In genomic region chrX:2262511-2262910, dm6 we compare ENCODE assay signal across 1 fruit fly cellular context.
A peak's percentile ranks its signal among the peaks of the same experiment; 100 is the strongest.
TF ChIP-seq lines count a peak whose summit lies in the region.

TSS of gene temp (minus strand) at chrX:2262515.
TSS of gene CG3071 (plus strand) at chrX:2262837.

TF ChIP-seq in whole organism, embryonic, 481 proteins besides CTCF, POLR2A, EP300 and RAD21 (continued from another document and continues in another):
- TF ChIP-seq CrebB (tag; optimal IDR thresholded peaks at IDR 0.05; lab: Kevin White, UChicago) (no peak), her (GFP tag; optimal IDR thresholded peaks at IDR 0.05; lab: Kevin White, UChicago) (no peak), CG3065 (GFP tag; optimal IDR thresholded peaks at IDR 0.05; lab: Kevin White, UChicago) (peak; percentile 8), CG34376 (GFP tag; optimal IDR thresholded peaks at IDR 0.05; lab: Kevin White, UChicago) (peak; percentile 64), Ets97D (GFP tag; optimal IDR thresholded peaks at IDR 0.05; lab: Kevin White, UChicago) (peak; percentile 66), CG11247 (GFP tag; IDR thresholded peaks at IDR 0.05; lab: Robert Waterston, UW) (peak; percentile 21; the same call in 1 of the 2 replicates), CG8281 (tag; optimal IDR thresholded peaks at IDR 0.05; lab: Kevin White, UChicago) (no peak), CG30020 (tag; optimal IDR thresholded peaks at IDR 0.05; lab: Kevin White, UChicago) (peak; percentile 66), CG10431 (GFP tag; optimal IDR thresholded peaks at IDR 0.05; lab: Kevin White, UChicago) (peak; percentile 11), caup (GFP tag; optimal IDR thresholded peaks at IDR 0.05; lab: Kevin White, UChicago; ENCODE audit: severe bottlenecking) (peak; percentile 25), aop (GFP tag; IDR thresholded peaks at IDR 0.05; lab: Robert Waterston, UW) (no peak), lola (GFP tag; optimal IDR thresholded peaks at IDR 0.05; lab: Kevin White, UChicago) (peak in 1 of 3 experiments; percentile 70), CG2712 (tag; optimal IDR thresholded peaks at IDR 0.05; lab: Kevin White, UChicago) (peak; percentile 72), CG13424 (tag; optimal IDR thresholded peaks at IDR 0.05; lab: Kevin White, UChicago) (peak; percentile 75), zfh2 (GFP tag; optimal IDR thresholded peaks at IDR 0.05; lab: Kevin White, UChicago) (peak; percentile 73), vvl (GFP tag; IDR thresholded peaks at IDR 0.05; lab: Robert Waterston, UW) (no peak), onecut (GFP tag; IDR thresholded peaks at IDR 0.05; lab: Robert Waterston, UW) (no peak; the same call in 1 of the 2 replicates), CG12155 (GFP tag; optimal IDR thresholded peaks at IDR 0.05; lab: Kevin White, UChicago) (peak; percentile 65), CG18476 (GFP tag; optimal IDR thresholded peaks at IDR 0.05; lab: Kevin White, UChicago) (peak; percentile 17), Sry-δ (GFP tag; optimal IDR thresholded peaks at IDR 0.05; lab: Kevin White, UChicago) (peak; percentile 44), en (GFP tag; optimal IDR thresholded peaks at IDR 0.05; lab: Kevin White, UChicago) (no peak), CG3995 (GFP tag; optimal IDR thresholded peaks at IDR 0.05; lab: Kevin White, UChicago) (peak; percentile 9), CG13894 (tag; optimal IDR thresholded peaks at IDR 0.05; lab: Kevin White, UChicago) (peak; percentile 63), CG10654 (GFP tag; optimal IDR thresholded peaks at IDR 0.05; lab: Kevin White, UChicago) (peak; percentile 9), CG16863 (GFP tag; optimal IDR thresholded peaks at IDR 0.05; lab: Kevin White, UChicago) (peak; percentile 61), CG7786 (GFP tag; optimal IDR thresholded peaks at IDR 0.05; lab: Kevin White, UChicago) (peak; percentile 48), CG17829 (tag; optimal IDR thresholded peaks at IDR 0.05; lab: Kevin White, UChicago) (peak; percentile 65), Ssrp (tag; optimal IDR thresholded peaks at IDR 0.05; lab: Kevin White, UChicago) (peak; percentile 56), CG5953 (GFP tag; IDR thresholded peaks at IDR 0.05; lab: Robert Waterston, UW) (no peak), CG17612 (GFP tag; IDR thresholded peaks at IDR 0.05; lab: Robert Waterston, UW) (no peak), pzg (GFP tag; optimal IDR thresholded peaks at IDR 0.05; lab: Kevin White, UChicago) (peak; percentile 43), bcd (GFP tag; optimal IDR thresholded peaks at IDR 0.05; lab: Kevin White, UChicago) (peak; percentile 63), CG12744 (GFP tag; optimal IDR thresholded peaks at IDR 0.05; lab: Kevin White, UChicago) (peak; percentile 31), CG11723 (GFP tag; optimal IDR thresholded peaks at IDR 0.05; lab: Kevin White, UChicago) (peak; percentile 36), tgo (GFP tag; IDR thresholded peaks at IDR 0.05; lab: Robert Waterston, UW) (peak; percentile 54; the same call in 2 of the 3 replicates), CG10209 (GFP tag; optimal IDR thresholded peaks at IDR 0.05; lab: Kevin White, UChicago) (peak; percentile 42), hb (GFP tag; IDR thresholded peaks at IDR 0.05; lab: Robert Waterston, UW; ENCODE audit: partially characterized antibody) (no peak), bowl (GFP tag; IDR thresholded peaks at IDR 0.05; lab: Robert Waterston, UW) (no peak), CG9609 (GFP tag; optimal IDR thresholded peaks at IDR 0.05; lab: Kevin White, UChicago) (peak; percentile 58), NfI (GFP tag; optimal IDR thresholded peaks at IDR 0.05; lab: Kevin White, UChicago) (peak; percentile 54), bbx (GFP tag; IDR thresholded peaks at IDR 0.05; lab: Robert Waterston, UW; ENCODE audit: partially characterized antibody) (no peak), Dref (GFP tag; IDR thresholded peaks at IDR 0.05; lab: Robert Waterston, UW) (peak; percentile 40), ssp (GFP tag; IDR thresholded peaks at IDR 0.05; lab: Robert Waterston, UW) (peak; percentile 62), Vsx1 (GFP tag; optimal IDR thresholded peaks at IDR 0.05; lab: Kevin White, UChicago) (peak; percentile 2), grn (GFP tag; optimal IDR thresholded peaks at IDR 0.05; lab: Kevin White, UChicago) (no peak), pho (GFP tag; optimal IDR thresholded peaks at IDR 0.05; lab: Kevin White, UChicago) (peak; percentile 68), kay (GFP tag; optimal IDR thresholded peaks at IDR 0.05; lab: Kevin White, UChicago) (peak; percentile 42), CG11456 (GFP tag; IDR thresholded peaks at IDR 0.05; lab: Robert Waterston, UW) (0 out of 3 replicates have a peak, but pooled peaks have one; percentile 49), CG5180 (GFP tag; optimal IDR thresholded peaks at IDR 0.05; lab: Kevin White, UChicago) (peak; percentile 6), disco-r (GFP tag; optimal IDR thresholded peaks at IDR 0.05; lab: Kevin White, UChicago) (no peak), kah (GFP tag; optimal IDR thresholded peaks at IDR 0.05; lab: Kevin White, UChicago) (no peak), CG3847 (GFP tag; IDR thresholded peaks at IDR 0.05; lab: Robert Waterston, UW) (peak; percentile 75), Ptx1 (GFP tag; IDR thresholded peaks at IDR 0.05; lab: Robert Waterston, UW) (peak; percentile 70), Fer1 (GFP tag; optimal IDR thresholded peaks at IDR 0.05; lab: Kevin White, UChicago) (peak; percentile 63), crp (GFP tag; optimal IDR thresholded peaks at IDR 0.05; lab: Kevin White, UChicago) (peak; percentile 42 to 83), CHES-1-like (GFP tag; optimal IDR thresholded peaks at IDR 0.05; lab: Kevin White, UChicago) (peak; percentile 46), maf-S (GFP tag; optimal IDR thresholded peaks at IDR 0.05; lab: Kevin White, UChicago) (peak; percentile 70), exex (tag; optimal IDR thresholded peaks at IDR 0.05; lab: Kevin White, UChicago) (peak; percentile 24), CG34422 (GFP tag; IDR thresholded peaks at IDR 0.05; lab: Robert Waterston, UW) (0 out of 3 replicates have a peak, but pooled peaks have one; percentile 24), CG6254 (GFP tag; optimal IDR thresholded peaks at IDR 0.05; lab: Kevin White, UChicago) (no peak), BEAF-32 (GFP tag; optimal IDR thresholded peaks at IDR 0.05; lab: Kevin White, UChicago) (peak; percentile 58), CG11398 (GFP tag; optimal IDR thresholded peaks at IDR 0.05; lab: Kevin White, UChicago) (no peak), Hr3 (GFP tag; optimal IDR thresholded peaks at IDR 0.05; lab: Kevin White, UChicago) (peak; percentile 72), dan (GFP tag; IDR thresholded peaks at IDR 0.05; lab: Robert Waterston, UW) (no peak), ash1 (GFP tag; optimal IDR thresholded peaks at IDR 0.05; lab: Kevin White, UChicago) (no peak), CG11695 (GFP tag; IDR thresholded peaks at IDR 0.05; lab: Robert Waterston, UW) (0 out of 3 replicates have a peak, but pooled peaks have one; percentile 37), Hey (tag; optimal IDR thresholded peaks at IDR 0.05; lab: Kevin White, UChicago) (peak; percentile 10), p53 (GFP tag; optimal IDR thresholded peaks at IDR 0.05; lab: Kevin White, UChicago) (peak; percentile 20), lilli (GFP tag; optimal IDR thresholded peaks at IDR 0.05; lab: Kevin White, UChicago) (peak; percentile 70), sima (GFP tag; optimal IDR thresholded peaks at IDR 0.05; lab: Kevin White, UChicago) (no peak), rib (GFP tag; IDR thresholded peaks at IDR 0.05; lab: Robert Waterston, UW) (0 out of 2 replicates have a peak, but pooled peaks have one; percentile 39), dmrt99B (tag; optimal IDR thresholded peaks at IDR 0.05; lab: Kevin White, UChicago) (no peak), vfl (GFP tag; optimal IDR thresholded peaks at IDR 0.05; lab: Kevin White, UChicago) (peak; percentile 54), Dbx (GFP tag; IDR thresholded peaks at IDR 0.05; lab: Robert Waterston, UW) (peak; percentile 49; the same call in 2 of the 3 replicates), Camta (GFP tag; optimal IDR thresholded peaks at IDR 0.05; lab: Kevin White, UChicago) (peak; percentile 56), MBD-R2 (GFP tag; IDR thresholded peaks at IDR 0.05; lab: Robert Waterston, UW) (peak; percentile 76), psq (GFP tag; optimal IDR thresholded peaks at IDR 0.05; lab: Kevin White, UChicago) (peak; percentile 10), chn (GFP tag; optimal IDR thresholded peaks at IDR 0.05; lab: Kevin White, UChicago) (peak; percentile 67), Nf-YC (tag; optimal IDR thresholded peaks at IDR 0.05; lab: Kevin White, UChicago) (peak; percentile 69), cwo (GFP tag; optimal IDR thresholded peaks at IDR 0.05; lab: Kevin White, UChicago) (peak; percentile 72), Abd-B (GFP tag; optimal IDR thresholded peaks at IDR 0.05; lab: Kevin White, UChicago) (peak; percentile 73), Rx (GFP tag; IDR thresholded peaks at IDR 0.05; lab: Robert Waterston, UW) (no peak), crol (GFP tag; IDR thresholded peaks at IDR 0.05; lab: Robert Waterston, UW) (no peak), zen (tag; optimal IDR thresholded peaks at IDR 0.05; lab: Kevin White, UChicago) (peak; percentile 21), CG32532 (GFP tag; IDR thresholded peaks at IDR 0.05; lab: Robert Waterston, UW) (peak; percentile 60), fd3F (GFP tag; optimal IDR thresholded peaks at IDR 0.05; lab: Kevin White, UChicago) (peak; percentile 43), CG10366 (GFP tag; IDR thresholded peaks at IDR 0.05; lab: Robert Waterston, UW) (peak; percentile 14; the same call in 1 of the 2 replicates), ewg (GFP tag; optimal IDR thresholded peaks at IDR 0.05; lab: Kevin White, UChicago) (peak; percentile 41), crc (GFP tag; optimal IDR thresholded peaks at IDR 0.05; lab: Kevin White, UChicago) (peak; percentile 23), Tbp (GFP tag; optimal IDR thresholded peaks at IDR 0.05; lab: Kevin White, UChicago) (peak; percentile 96), CG14441 (GFP tag; IDR thresholded peaks at IDR 0.05; lab: Robert Waterston, UW) (peak; percentile 45; the same call in 1 of the 2 replicates), sna (GFP tag; IDR thresholded peaks at IDR 0.05; lab: Robert Waterston, UW; ENCODE audit: partially characterized antibody) (no peak), pnt (GFP tag; optimal IDR thresholded peaks at IDR 0.05; lab: Kevin White, UChicago) (peak; percentile 58), Rfx (GFP tag; IDR thresholded peaks at IDR 0.05; lab: Robert Waterston, UW) (peak; percentile 66; the same call in 1 of the 2 replicates), sqz (GFP tag; optimal IDR thresholded peaks at IDR 0.05; lab: Kevin White, UChicago) (peak; percentile 37), Hsf (GFP tag; optimal IDR thresholded peaks at IDR 0.05; lab: Kevin White, UChicago) (peak; percentile 76), Bteb2 (GFP tag; optimal IDR thresholded peaks at IDR 0.05; lab: Kevin White, UChicago) (peak; percentile 21), az2 (GFP tag; optimal IDR thresholded peaks at IDR 0.05; lab: Kevin White, UChicago) (peak; percentile 66), CG18619 (GFP tag; optimal IDR thresholded peaks at IDR 0.05; lab: Kevin White, UChicago) (peak; percentile 57), CG15696 (tag; optimal IDR thresholded peaks at IDR 0.05; lab: Kevin White, UChicago) (peak; percentile 68), CG1233 (GFP tag; optimal IDR thresholded peaks at IDR 0.05; lab: Kevin White, UChicago) (peak; percentile 50), CG10979 (tag; optimal IDR thresholded peaks at IDR 0.05; lab: Kevin White, UChicago) (peak; percentile 55), CG12219 (GFP tag; optimal IDR thresholded peaks at IDR 0.05; lab: Kevin White, UChicago) (no peak), CG9215 (GFP tag; IDR thresholded peaks at IDR 0.05; lab: Robert Waterston, UW) (peak; percentile 70; the same call in 1 of the 2 replicates), Side (GFP tag; optimal IDR thresholded peaks at IDR 0.05; lab: Kevin White, UChicago) (peak; percentile 49), Trl (optimal IDR thresholded peaks at IDR 0.05; lab: Kevin White, UChicago) (no peak), Trl (GFP tag; optimal IDR thresholded peaks at IDR 0.05; lab: Kevin White, UChicago) (peak; percentile 53), unpg (GFP tag; optimal IDR thresholded peaks at IDR 0.05; lab: Kevin White, UChicago) (peak; percentile 43), bsh (GFP tag; optimal IDR thresholded peaks at IDR 0.05; lab: Kevin White, UChicago) (peak in 1 of 2 experiments; percentile 40), so (GFP tag; IDR thresholded peaks at IDR 0.05; lab: Robert Waterston, UW) (no peak), nom (GFP tag; optimal IDR thresholded peaks at IDR 0.05; lab: Kevin White, UChicago) (peak; percentile 7), CG17912 (GFP tag; optimal IDR thresholded peaks at IDR 0.05; lab: Kevin White, UChicago) (no peak), lmd (GFP tag; IDR thresholded peaks at IDR 0.05; lab: Robert Waterston, UW) (peak; percentile 70), CG9932 (GFP tag; IDR thresholded peaks at IDR 0.05; lab: Robert Waterston, UW) (peak; percentile 71), odd (GFP tag; optimal IDR thresholded peaks at IDR 0.05; lab: Kevin White, UChicago) (no peak), CG2120 (GFP tag; optimal IDR thresholded peaks at IDR 0.05; lab: Kevin White, UChicago) (peak; percentile 88), org-1 (GFP tag; optimal IDR thresholded peaks at IDR 0.05; lab: Kevin White, UChicago) (no peak), NC2α (GFP tag; optimal IDR thresholded peaks at IDR 0.05; lab: Kevin White, UChicago) (no peak), CG7745 (tag; optimal IDR thresholded peaks at IDR 0.05; lab: Kevin White, UChicago) (no peak), CG7556 (GFP tag; optimal IDR thresholded peaks at IDR 0.05; lab: Kevin White, UChicago) (peak; percentile 66), CG12942 (GFP tag; optimal IDR thresholded peaks at IDR 0.05; lab: Kevin White, UChicago) (peak; percentile 50), CG12391 (tag; optimal IDR thresholded peaks at IDR 0.05; lab: Kevin White, UChicago) (peak; percentile 81), twi (tag; optimal IDR thresholded peaks at IDR 0.05; lab: Kevin White, UChicago) (peak; percentile 82), Fer2 (tag; optimal IDR thresholded peaks at IDR 0.05; lab: Kevin White, UChicago) (peak; percentile 24), Aef1 (GFP tag; IDR thresholded peaks at IDR 0.05; lab: Robert Waterston, UW) (0 out of 3 replicates have a peak, but pooled peaks have one; percentile 19), CG32767 (GFP tag; IDR thresholded peaks at IDR 0.05; lab: Robert Waterston, UW) (peak; percentile 36; the same call in 1 of the 2 replicates), CG15514 (GFP tag; optimal IDR thresholded peaks at IDR 0.05; lab: Kevin White, UChicago) (peak; percentile 68), CG4404 (GFP tag; IDR thresholded peaks at IDR 0.05; lab: Robert Waterston, UW) (peak; percentile 66), gro (GFP tag; optimal IDR thresholded peaks at IDR 0.05; lab: Kevin White, UChicago) (peak; percentile 42), YL-1 (GFP tag; optimal IDR thresholded peaks at IDR 0.05; lab: Kevin White, UChicago) (peak; percentile 79)
